Fruit fly (Drosophila melanogaster) whole organism, embryonic: ENCODE data around the gene CG14282.
A peak's percentile ranks its signal among the peaks of the same experiment; 100 is the strongest.

Experiments used
- Adf1 ChIP-seq: fragments of 200-800 bp; sonication (Bioruptor generic); IDR thresholded peaks from 2 replicates; pipeline ENCODE4 v1.3.6; 2022; ENCODE audit warnings: missing biosample characterization, missing genetic modification characterization
- Antp ChIP-seq: fragments of 200-800 bp; sonication (Bioruptor generic); optimal IDR thresholded peaks from 3 replicates; lab custom pipeline; 2016; ENCODE audit warnings: missing biosample characterization, missing genetic modification characterization
- CG10267 ChIP-seq: fragments of 200-800 bp; sonication (Bioruptor generic); optimal IDR thresholded peaks from 2 replicates; lab custom pipeline; 2018; ENCODE audit warnings: missing biosample characterization, mild to moderate bottlenecking, missing genetic modification characterization, moderate library complexity
- CG11456 ChIP-seq: fragments of 200-800 bp; sonication (Bioruptor generic); IDR thresholded peaks from 3 replicates; pipeline ENCODE4 v1.3.6; 2022; ENCODE audit warnings: missing biosample characterization, missing genetic modification characterization
- CG1233 ChIP-seq: fragments of 200-800 bp; sonication (Bioruptor generic); optimal IDR thresholded peaks from 4 replicates; lab custom pipeline; 2018; ENCODE audit warnings: missing biosample characterization, mild to moderate bottlenecking, missing genetic modification characterization
- CG13287 ChIP-seq: fragments of 200-800 bp; sonication (Bioruptor generic); IDR thresholded peaks from 2 replicates; pipeline ENCODE4 v1.3.6; 2022; ENCODE audit warnings: missing biosample characterization, missing genetic modification characterization; ENCODE audit not compliant: partially characterized antibody
- CG13624 ChIP-seq: fragments of 200-800 bp; sonication (Bioruptor generic); optimal IDR thresholded peaks from 2 replicates; lab custom pipeline; 2016; ENCODE audit warnings: missing biosample characterization, missing genetic modification characterization
- CG14441 ChIP-seq: fragments of 200-800 bp; sonication (Bioruptor generic); IDR thresholded peaks from 2 replicates; pipeline ENCODE4 v1.3.6; 2022; ENCODE audit warnings: missing biosample characterization, missing genetic modification characterization
- CG1603 ChIP-seq: fragments of 200-800 bp; sonication (Bioruptor generic); optimal IDR thresholded peaks from 2 replicates; lab custom pipeline; 2019; ENCODE audit warnings: missing biosample characterization, mild to moderate bottlenecking, missing genetic modification characterization, moderate library complexity
- CG2116 ChIP-seq: fragments of 200-800 bp; sonication (Bioruptor generic); optimal IDR thresholded peaks from 3 replicates; lab custom pipeline; 2018; ENCODE audit warnings: missing biosample characterization, mild to moderate bottlenecking, missing genetic modification characterization
- CG2129 ChIP-seq: fragments of 200-800 bp; sonication (Bioruptor generic); IDR thresholded peaks from 2 replicates; pipeline ENCODE4 v1.3.6; 2022; ENCODE audit warnings: missing biosample characterization, missing genetic modification characterization; ENCODE audit not compliant: partially characterized antibody
- CG2199 ChIP-seq: fragments of 200-800 bp; sonication (Bioruptor generic); IDR thresholded peaks from 3 replicates; pipeline ENCODE4 v1.3.6; 2022; ENCODE audit warnings: missing biosample characterization, missing genetic modification characterization
- CG3065 ChIP-seq: fragments of 200-800 bp; sonication (Bioruptor generic); optimal IDR thresholded peaks from 2 replicates; lab custom pipeline; 2016; ENCODE audit warnings: missing biosample characterization, missing genetic modification characterization
- CG34376 ChIP-seq: fragments of 200-800 bp; sonication (Bioruptor generic); optimal IDR thresholded peaks from 2 replicates; lab custom pipeline; 2018; ENCODE audit warnings: missing biosample characterization, mild to moderate bottlenecking, missing genetic modification characterization
- CG4360 ChIP-seq: fragments of 200-800 bp; sonication (Bioruptor generic); IDR thresholded peaks from 2 replicates; pipeline ENCODE4 v1.3.6; 2022; ENCODE audit warnings: missing biosample characterization, missing genetic modification characterization
- CG43689 ChIP-seq: fragments of 200-800 bp; sonication (Bioruptor generic); IDR thresholded peaks from 2 replicates; pipeline ENCODE4 v1.3.6; 2022; ENCODE audit warnings: missing biosample characterization, missing genetic modification characterization
- CG6854 ChIP-seq: fragments of 200-800 bp; sonication (Bioruptor generic); optimal IDR thresholded peaks from 3 replicates; lab custom pipeline; 2017; ENCODE audit warnings: missing biosample characterization, mild to moderate bottlenecking, missing genetic modification characterization
- CHES-1-like ChIP-seq: fragments of 200-800 bp; sonication (Bioruptor generic); optimal IDR thresholded peaks from 2 replicates; lab custom pipeline; 2016; ENCODE audit warnings: missing biosample characterization, missing genetic modification characterization
- Doc3 ChIP-seq: fragments of 200-800 bp; sonication (Bioruptor generic); IDR thresholded peaks from 3 replicates; pipeline ENCODE4 v1.3.6; 2022; ENCODE audit warnings: missing biosample characterization, missing genetic modification characterization; ENCODE audit not compliant: partially characterized antibody
- Dp ChIP-seq: fragments of 200-800 bp; sonication (Bioruptor generic); optimal IDR thresholded peaks from 2 replicates; lab custom pipeline; 2018; ENCODE audit warnings: missing biosample characterization, mild to moderate bottlenecking, missing genetic modification characterization, moderate library complexity
- E2f1 ChIP-seq: fragments of 200-800 bp; sonication (Bioruptor generic); IDR thresholded peaks from 2 replicates; pipeline ENCODE4 v1.3.6; 2022; ENCODE audit warnings: missing biosample characterization, missing genetic modification characterization
- Fer1 ChIP-seq: fragments of 200-800 bp; sonication (Bioruptor generic); optimal IDR thresholded peaks from 2 replicates; lab custom pipeline; 2017; ENCODE audit warnings: missing biosample characterization, mild to moderate bottlenecking, missing genetic modification characterization
- H2.0 ChIP-seq: fragments of 200-800 bp; sonication (Bioruptor generic); IDR thresholded peaks from 2 replicates; pipeline ENCODE4 v1.3.6; 2022; ENCODE audit warnings: missing biosample characterization, missing genetic modification characterization
- HLH54F ChIP-seq: fragments of 200-800 bp; sonication (Bioruptor generic); optimal IDR thresholded peaks from 3 replicates; lab custom pipeline; 2016; ENCODE audit warnings: missing biosample characterization, missing genetic modification characterization
- Hr51 ChIP-seq, 2 experiments: fragments of 200-800 bp; sonication (Bioruptor generic); optimal IDR thresholded peaks; 2 replicates in 1 of 2; 3 replicates in 1 of 2; lab custom pipeline; 2016 to 2018; ENCODE audit warnings: missing biosample characterization in 2 of 2, missing genetic modification characterization in 2 of 2, mild to moderate bottlenecking in 1 of 2, moderate library complexity in 1 of 2
- Lhr ChIP-seq: fragments of 200-800 bp; sonication (Bioruptor generic); optimal IDR thresholded peaks from 3 replicates; lab custom pipeline; 2017; ENCODE audit warnings: mild to moderate bottlenecking, missing biosample characterization, missing genetic modification reagents, missing genetic modification characterization
- NFAT ChIP-seq: fragments of 200-800 bp; sonication (Bioruptor generic); IDR thresholded peaks from 2 replicates; pipeline ENCODE4 v1.3.6; 2022; ENCODE audit warnings: missing biosample characterization, missing genetic modification characterization
- Spps ChIP-seq: fragments of 200-800 bp; sonication (Bioruptor generic); optimal IDR thresholded peaks from 2 replicates; lab custom pipeline; 2018; ENCODE audit warnings: missing biosample characterization, mild to moderate bottlenecking, missing genetic modification characterization
- Trl ChIP-seq, 3 experiments: fragments of >200 bp in 2 of 3; fragments of 200-800 bp in 1 of 3; sonication (Bioruptor generic) in 1 of 3; optimal IDR thresholded peaks; 2 replicates in 1 of 3; 3 replicates in 2 of 3; lab custom pipeline; 2016 to 2017; ENCODE audit warnings: missing biosample characterization in 1 of 3, missing genetic modification characterization in 1 of 3
- amos ChIP-seq: fragments of 200-800 bp; sonication (Bioruptor generic); IDR thresholded peaks from 2 replicates; pipeline ENCODE4 v1.3.6; 2022; ENCODE audit warnings: missing biosample characterization, missing genetic modification characterization; ENCODE audit not compliant: partially characterized antibody
- chn ChIP-seq: fragments of 200-800 bp; sonication (Bioruptor generic); optimal IDR thresholded peaks from 2 replicates; lab custom pipeline; 2016; ENCODE audit warnings: missing biosample characterization, missing genetic modification characterization
- ci ChIP-seq: fragments of 200-800 bp; sonication (Bioruptor generic); IDR thresholded peaks from 3 replicates; pipeline ENCODE4 v1.3.6; 2022; ENCODE audit warnings: missing biosample characterization, missing genetic modification characterization
- cwo ChIP-seq: fragments of 200-800 bp; sonication (Bioruptor generic); optimal IDR thresholded peaks from 3 replicates; lab custom pipeline; 2017; ENCODE audit warnings: missing biosample characterization, missing genetic modification characterization, mild to moderate bottlenecking, moderate library complexity, missing genetic modification reagents
- dm ChIP-seq: fragments of 200-800 bp; sonication (Bioruptor generic); optimal IDR thresholded peaks from 3 replicates; lab custom pipeline; 2016; ENCODE audit warnings: missing biosample characterization, missing genetic modification characterization
- dpn ChIP-seq, 2 experiments: fragments of 200-800 bp; sonication (Bioruptor generic); optimal IDR thresholded peaks; 3 replicates each; lab custom pipeline; 2016; ENCODE audit warnings: missing biosample characterization in 2 of 2, missing genetic modification characterization in 2 of 2
- gsb-n ChIP-seq: fragments of 200-800 bp; sonication (Bioruptor generic); optimal IDR thresholded peaks from 3 replicates; lab custom pipeline; 2018; ENCODE audit warnings: missing biosample characterization, mild to moderate bottlenecking, missing genetic modification characterization
- gt ChIP-seq: fragments of 200-800 bp; sonication (Bioruptor generic); IDR thresholded peaks from 2 replicates; pipeline ENCODE4 v1.3.6; 2022; ENCODE audit warnings: missing biosample characterization, missing genetic modification characterization
- jumu ChIP-seq: fragments of 200-800 bp; sonication (Bioruptor generic); optimal IDR thresholded peaks from 3 replicates; lab custom pipeline; 2016; ENCODE audit warnings: missing biosample characterization, missing genetic modification characterization
- lola ChIP-seq, 3 experiments: fragments of >200 bp in 2 of 3; fragments of 200-800 bp in 1 of 3; sonication (Bioruptor generic) in 1 of 3; optimal IDR thresholded peaks; 2 replicates each; lab custom pipeline; 2017 to 2019; ENCODE audit warnings: missing biosample characterization in 3 of 3, missing genetic modification characterization in 3 of 3, mild to moderate bottlenecking in 1 of 3, moderate library complexity in 1 of 3
- luna ChIP-seq: fragments of 200-800 bp; sonication (Bioruptor generic); optimal IDR thresholded peaks from 2 replicates; lab custom pipeline; 2016; ENCODE audit warnings: missing biosample characterization, missing genetic modification characterization
- nom ChIP-seq: fragments of 200-800 bp; sonication (Bioruptor generic); optimal IDR thresholded peaks from 2 replicates; lab custom pipeline; 2017; ENCODE audit warnings: missing biosample characterization, missing genetic modification characterization, mild to moderate bottlenecking, moderate library complexity, missing genetic modification reagents
- odd ChIP-seq: fragments of 200-800 bp; sonication (Bioruptor generic); optimal IDR thresholded peaks from 2 replicates; lab custom pipeline; 2017; ENCODE audit warnings: missing biosample characterization, mild to moderate bottlenecking, missing genetic modification characterization
- peb ChIP-seq: fragments of 200-800 bp; sonication (Bioruptor generic); IDR thresholded peaks from 2 replicates; pipeline ENCODE4 v1.3.6; 2022; ENCODE audit warnings: missing biosample characterization, missing genetic modification characterization
- pho ChIP-seq: fragments of 200-800 bp; sonication (Bioruptor generic); optimal IDR thresholded peaks from 2 replicates; lab custom pipeline; 2016; ENCODE audit warnings: missing biosample characterization, missing genetic modification characterization
- sna ChIP-seq: fragments of 200-800 bp; sonication (Bioruptor generic); IDR thresholded peaks from 2 replicates; pipeline ENCODE4 v1.3.6; 2022; ENCODE audit warnings: missing biosample characterization, missing genetic modification characterization; ENCODE audit not compliant: partially characterized antibody
- so ChIP-seq: fragments of 200-800 bp; sonication (Bioruptor generic); IDR thresholded peaks from 3 replicates; pipeline ENCODE4 v1.3.6; 2022; ENCODE audit warnings: missing biosample characterization, missing genetic modification characterization
- vvl ChIP-seq: fragments of 200-800 bp; sonication (Bioruptor generic); IDR thresholded peaks from 2 replicates; pipeline ENCODE4 v1.3.6; 2022; ENCODE audit warnings: missing biosample characterization, missing genetic modification characterization
- yki ChIP-seq: fragments of >200 bp; optimal IDR thresholded peaks from 3 replicates; lab custom pipeline; 2018

Gene CG14282

DNA sequence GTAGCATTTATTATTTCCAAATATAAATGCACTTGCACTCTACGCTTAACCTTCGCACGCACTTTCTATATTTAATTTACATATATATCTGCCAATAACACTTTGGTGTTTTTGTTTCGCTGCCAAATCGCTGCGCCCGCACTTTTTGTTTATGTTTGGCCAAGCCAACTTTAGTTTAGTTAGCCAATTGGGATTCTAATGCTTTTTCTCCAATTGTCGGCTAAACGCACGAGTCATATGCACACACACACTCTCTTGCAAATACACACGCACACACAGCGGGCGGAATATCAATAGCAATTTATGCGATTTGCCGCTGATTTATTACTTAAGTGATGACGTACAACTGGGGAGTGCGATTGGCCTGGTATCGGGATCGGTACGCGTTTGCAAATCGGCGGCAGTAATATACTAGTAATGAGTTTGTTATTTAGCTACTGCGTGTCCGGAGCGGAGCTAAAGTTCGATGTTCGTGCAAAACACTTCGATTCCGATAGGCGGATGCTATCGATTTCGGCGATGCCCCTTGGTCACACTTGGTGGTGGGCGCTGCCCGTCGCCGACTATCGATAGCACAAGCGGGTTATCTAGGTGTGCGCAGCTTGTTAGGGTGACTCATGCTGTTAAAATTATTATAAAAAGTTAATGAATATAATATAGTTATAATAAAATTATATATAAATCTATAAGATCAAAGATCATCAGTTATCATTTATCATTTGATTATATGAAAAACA lies 49.5 kb downstream of the CG14282 start, which contains the start of gene vib (continued):
- peak; percentile 38; the same call in 1 of the 2 replicates for TF ChIP-seq H2.0
- peak; percentile 52 for TF ChIP-seq CG34376 (GFP tag; lab: Kevin White, UChicago)
- TF ChIP-seq luna (GFP tag; lab: Kevin White, UChicago): no peak
- no peak for TF ChIP-seq CG3065 (GFP tag; lab: Kevin White, UChicago)
- peak; percentile 76 for TF ChIP-seq CG2116
- no peak for TF ChIP-seq odd (GFP tag; lab: Kevin White, UChicago)
- TF ChIP-seq E2f1 (GFP tag; lab: Robert Waterston, UW): peak; percentile 40; the same call in 1 of the 2 replicates
- TF ChIP-seq vvl: peak; percentile 81
- TF ChIP-seq so (GFP tag; lab: Robert Waterston, UW): 0 out of 3 replicates have a peak, but pooled peaks have one; percentile 14
- peak; percentile 35; the same call in 1 of the 2 replicates for TF ChIP-seq CG2129 (GFP tag; lab: Robert Waterston, UW)
- TF ChIP-seq Antp (GFP tag; lab: Kevin White, UChicago): no peak
- peak; percentile 60 for TF ChIP-seq CG1603
- TF ChIP-seq dm (GFP tag; lab: Kevin White, UChicago): peak; percentile 25
- TF ChIP-seq CHES-1-like (GFP tag; lab: Kevin White, UChicago): peak; percentile 45
- peak; percentile 12; the same call in 1 of the 2 replicates for TF ChIP-seq peb (GFP tag; lab: Robert Waterston, UW)
- peak; percentile 29; the same call in 1 of the 2 replicates for TF ChIP-seq CG4360 (GFP tag; lab: Robert Waterston, UW)
- TF ChIP-seq pho (GFP tag; lab: Kevin White, UChicago): peak; percentile 15
- TF ChIP-seq gt (GFP tag; lab: Robert Waterston, UW): no peak
- TF ChIP-seq Fer1 (GFP tag; lab: Kevin White, UChicago): peak; percentile 67
- peak; percentile 75 for TF ChIP-seq CG10267
- TF ChIP-seq chn (GFP tag; lab: Kevin White, UChicago): no peak
- peak; percentile 67 for TF ChIP-seq Dp (GFP tag; lab: Kevin White, UChicago)
- TF ChIP-seq CG11456: peak; percentile 50; the same call in 1 of the 3 replicates
- peak; percentile 75 for TF ChIP-seq Doc3 (GFP tag; lab: Robert Waterston, UW)
- no peak for TF ChIP-seq CG1233 (GFP tag; lab: Kevin White, UChicago)
- peak; percentile 89 for TF ChIP-seq sna (GFP tag; lab: Robert Waterston, UW)
- TF ChIP-seq CG6854 (GFP tag; lab: Kevin White, UChicago): peak; percentile 57
- TF ChIP-seq CG14441 (GFP tag; lab: Robert Waterston, UW): peak; percentile 54; the same call in 1 of the 2 replicates
- TF ChIP-seq CG13287 (GFP tag; lab: Robert Waterston, UW): peak; percentile 93
- TF ChIP-seq NFAT (GFP tag; lab: Robert Waterston, UW): peak; percentile 61; the same call in 1 of the 2 replicates
- peak; percentile 14 for TF ChIP-seq CG13624 (GFP tag; lab: Kevin White, UChicago)
- peak; percentile 2 for TF ChIP-seq Spps
- no peak for TF ChIP-seq Hr51 (GFP tag; optimal IDR thresholded peaks at IDR 0.05; lab: Kevin White, UChicago)
- no peak for TF ChIP-seq CG43689
- no peak for TF ChIP-seq nom
- peak; percentile 54 for TF ChIP-seq gsb-n (tag; lab: Kevin White, UChicago)
- TF ChIP-seq Trl (optimal IDR thresholded peaks at IDR 0.05; lab: Kevin White, UChicago): no peak
- TF ChIP-seq Trl (GFP tag; optimal IDR thresholded peaks at IDR 0.05; lab: Kevin White, UChicago): no peak
- TF ChIP-seq HLH54F (GFP tag; lab: Kevin White, UChicago): peak; percentile 10
- TF ChIP-seq Lhr (GFP tag; lab: Kevin White, UChicago): peak; percentile 32
- peak; percentile 17 for TF ChIP-seq cwo (GFP tag; lab: Kevin White, UChicago)
- TF ChIP-seq amos (GFP tag; lab: Robert Waterston, UW): peak; percentile 95; the same call in 1 of the 2 replicates
- TF ChIP-seq yki: no peak
- TF ChIP-seq jumu (GFP tag; lab: Kevin White, UChicago): peak; percentile 33
- TF ChIP-seq CG2199 (GFP tag; lab: Robert Waterston, UW): 0 out of 3 replicates have a peak, but pooled peaks have one; percentile 15
- peak in 1 of 3 experiments; percentile 8 for TF ChIP-seq lola (GFP tag; optimal IDR thresholded peaks at IDR 0.05; lab: Kevin White, UChicago)
- TF ChIP-seq Adf1: peak; percentile 78
- peak; percentile 1 to 61 for TF ChIP-seq dpn (GFP tag; optimal IDR thresholded peaks at IDR 0.05; lab: Kevin White, UChicago)
- TF ChIP-seq ci (GFP tag; lab: Robert Waterston, UW): peak; percentile 82
